Fruit fly (Drosophila melanogaster): ENCODE measurements around the gene CASK.

CASK gene

dm6 chr3R:21835388-21836200 lies 13.1 kb upstream of the CASK start (continued):
- TF ChIP-seq twi (tag; optimal IDR thresholded peaks at IDR 0.05) (peak; percentile 33), Hr39 (optimal IDR thresholded peaks at IDR 0.05) (no peak), lmd (GFP tag; IDR thresholded peaks at IDR 0.05) (no peak), repo (GFP tag; optimal IDR thresholded peaks at IDR 0.05) (no peak), CG16813 (GFP tag; IDR thresholded peaks at IDR 0.05; ENCODE audit: partially characterized antibody) (no peak), CG32772 (GFP tag; IDR thresholded peaks at IDR 0.05) (peak; percentile 25; the same call in 1 of the 2 replicates), hbn (GFP tag; IDR thresholded peaks at IDR 0.05; ENCODE audit: partially characterized antibody) (no peak), Atf6 (GFP tag; IDR thresholded peaks at IDR 0.05) (no peak), NK7.1 (GFP tag; optimal IDR thresholded peaks at IDR 0.05) (no peak), Trl (optimal IDR thresholded peaks at IDR 0.05) (no peak), Trl (GFP tag; optimal IDR thresholded peaks at IDR 0.05) (no peak), Sin3A (optimal IDR thresholded peaks at IDR 0.05) (no peak), Chrac-16 (GFP tag; optimal IDR thresholded peaks at IDR 0.05) (no peak), CG33557 (GFP tag; optimal IDR thresholded peaks at IDR 0.05) (peak; percentile 75), exex (tag; optimal IDR thresholded peaks at IDR 0.05) (peak; percentile 25), CG31388 (GFP tag; optimal IDR thresholded peaks at IDR 0.05) (no peak), CG18262 (tag; optimal IDR thresholded peaks at IDR 0.05) (peak; percentile 29)

- TF ChIP-seq CG9876 (GFP tag; optimal IDR thresholded peaks at IDR 0.05), result no peak
- TF ChIP-seq cas (GFP tag; IDR thresholded peaks at IDR 0.05), result no peak
- TF ChIP-seq dpn (GFP tag; optimal IDR thresholded peaks at IDR 0.05), result no peak
- TF ChIP-seq BEAF-32 (GFP tag; optimal IDR thresholded peaks at IDR 0.05), result no peak
- TF ChIP-seq Nf-YC (tag; optimal IDR thresholded peaks at IDR 0.05), result no peak
- no peak for TF ChIP-seq ab (GFP tag; optimal IDR thresholded peaks at IDR 0.05)
- no peak for TF ChIP-seq bowl (GFP tag; IDR thresholded peaks at IDR 0.05)
- no peak for TF ChIP-seq CG11085 (GFP tag; IDR thresholded peaks at IDR 0.05)
- TF ChIP-seq CG10654 (GFP tag; optimal IDR thresholded peaks at IDR 0.05), result no peak
- TF ChIP-seq eyg (GFP tag; optimal IDR thresholded peaks at IDR 0.05), result no peak
- TF ChIP-seq tll (GFP tag; optimal IDR thresholded peaks at IDR 0.05), result no peak
- TF ChIP-seq CG4360 (GFP tag; IDR thresholded peaks at IDR 0.05), result peak; percentile 9; the same call in 1 of the 2 replicates
- no peak for TF ChIP-seq toy (GFP tag; IDR thresholded peaks at IDR 0.05)
- TF ChIP-seq gem (tag; optimal IDR thresholded peaks at IDR 0.05), result peak; percentile 71
- no peak for TF ChIP-seq chif (GFP tag; optimal IDR thresholded peaks at IDR 0.05)
- TF ChIP-seq B-H2 (GFP tag; optimal IDR thresholded peaks at IDR 0.05), result no peak
- peak; percentile 51 for TF ChIP-seq Oli (tag; optimal IDR thresholded peaks at IDR 0.05)
- TF ChIP-seq CG14965 (GFP tag; optimal IDR thresholded peaks at IDR 0.05; ENCODE audit: borderline replicate concordance), result no peak
- no peak for TF ChIP-seq inv (GFP tag; IDR thresholded peaks at IDR 0.05; ENCODE audit: partially characterized antibody)
- TF ChIP-seq ATbp (GFP tag; optimal IDR thresholded peaks at IDR 0.05), result peak; percentile 44
- 0 out of 2 replicates have a peak, but pooled peaks have one; percentile 20 for TF ChIP-seq Ptx1 (GFP tag; IDR thresholded peaks at IDR 0.05)
- no peak for TF ChIP-seq NC2α (GFP tag; optimal IDR thresholded peaks at IDR 0.05)
- no peak for TF ChIP-seq NC2β (GFP tag; optimal IDR thresholded peaks at IDR 0.05)
- TF ChIP-seq chm (GFP tag; IDR thresholded peaks at IDR 0.05), result no peak
- no peak for TF ChIP-seq CG9215 (GFP tag; IDR thresholded peaks at IDR 0.05)
- TF ChIP-seq CG31365 (tag; optimal IDR thresholded peaks at IDR 0.05), result no peak
- no peak for TF ChIP-seq CG7987 (GFP tag; optimal IDR thresholded peaks at IDR 0.05)
- TF ChIP-seq CG1832 (GFP tag; optimal IDR thresholded peaks at IDR 0.05), result no peak
- peak; percentile 33 for TF ChIP-seq Chrac-16 (GFP tag; optimal IDR thresholded peaks at IDR 0.05)
- peak; percentile 26 for TF ChIP-seq CG11504 (tag; optimal IDR thresholded peaks at IDR 0.05)
- no peak for TF ChIP-seq Kr (GFP tag; optimal IDR thresholded peaks at IDR 0.05)
- TF ChIP-seq Usf (GFP tag; optimal IDR thresholded peaks at IDR 0.05), result peak; percentile 14
These were observed 12.0 kb upstream of the CASK start for dm6 chr3R:21834234-21835070.
